Worm (Caenorhabditis elegans) whole organism, late embryonic: Measurements from ENCODE around the gene tmd-2.

Experiments
- elt-2 ChIP-seq: sonication (generic microtip); optimal IDR thresholded peaks from 2 replicates; lab custom pipeline; 2016; ENCODE audit warnings: missing genetic modification reagents, missing genetic modification characterization, missing compliant biosample characterization
- hlh-15 ChIP-seq: sonication (generic microtip); optimal IDR thresholded peaks from 2 replicates; lab custom pipeline; 2016; ENCODE audit warnings: missing genetic modification characterization, missing compliant biosample characterization
- pha-4 ChIP-seq: fragments of 150-350 bp; optimal IDR thresholded peaks from 2 replicates; lab custom pipeline; 2018; ENCODE audit warnings: missing biosample characterization, missing genetic modification reagents, missing genetic modification characterization
- pqm-1 ChIP-seq: sonication (generic microtip); optimal IDR thresholded peaks from 2 replicates; lab custom pipeline; 2016; ENCODE audit warnings: missing genetic modification characterization, missing compliant biosample characterization
- ref-2 ChIP-seq: sonication (generic microtip); optimal IDR thresholded peaks from 2 replicates; lab custom pipeline; 2016; ENCODE audit warnings: missing genetic modification characterization, missing compliant biosample characterization
- unc-55 ChIP-seq: sonication (generic microtip); optimal IDR thresholded peaks from 2 replicates; lab custom pipeline; 2017; ENCODE audit warnings: missing biosample characterization, missing genetic modification reagents, missing genetic modification characterization

ce11 chrV:8389307-8389706 lies 54.8 kb downstream of the tmd-2 start:
- no peak for TF ChIP-seq pqm-1
- TF ChIP-seq ref-2 (tag; lab: Kevin White, UChicago): no peak
- no peak for TF ChIP-seq hlh-15
- no peak for TF ChIP-seq unc-55 (GFP tag; lab: Kevin White, UChicago)
- TF ChIP-seq pha-4 (tag; lab: Kevin White, UChicago): no peak
- no peak for TF ChIP-seq elt-2
